Worm (Caenorhabditis elegans): Measurements from ENCODE around the gene met-2.

met-2 gene

DNA sequence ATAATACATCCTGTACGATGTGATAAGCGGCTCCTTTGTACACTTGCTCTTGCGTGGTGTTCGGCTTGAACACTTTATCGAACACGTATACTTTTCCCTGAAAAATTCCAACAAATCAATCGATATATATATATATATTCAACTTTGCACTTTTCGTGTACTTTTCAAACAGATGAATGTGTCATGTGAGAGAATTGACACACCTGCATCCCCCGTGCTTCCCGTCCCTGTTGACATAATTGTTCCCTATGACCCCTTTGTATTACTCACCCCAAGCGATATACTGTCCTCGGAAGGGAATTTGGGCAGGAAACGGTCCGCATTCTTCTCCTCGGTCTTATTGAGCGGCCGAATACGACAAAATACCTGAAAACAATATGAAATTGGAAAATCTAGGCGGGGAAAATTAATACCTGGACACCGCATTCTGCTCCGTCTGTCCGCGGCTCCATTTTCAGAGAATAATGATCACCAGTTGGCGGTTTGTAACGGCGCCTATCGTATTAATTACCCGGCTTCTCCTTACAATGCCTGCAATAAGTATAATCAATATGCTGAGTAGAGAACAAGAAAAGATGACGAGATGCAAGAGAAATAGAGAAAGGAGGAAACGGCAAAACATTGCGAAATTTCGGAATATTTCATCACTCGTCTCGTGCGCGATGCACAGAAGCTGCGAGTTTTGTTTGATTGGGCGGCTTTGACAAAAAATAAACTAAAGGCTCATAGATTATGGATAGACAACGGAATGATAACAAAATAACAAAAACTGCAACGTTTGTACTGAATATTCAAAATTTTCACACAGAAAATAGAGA, 20.2 kb upstream of the met-2 start, which contains the start of gene unc-116 (continued):
- TF ChIP-seq pag-3 (tag; optimal IDR thresholded peaks at IDR 0.05; ENCODE audit: borderline replicate concordance, insufficient read depth): no peak
- TF ChIP-seq mab-9 (GFP tag; IDR thresholded peaks at IDR 0.05): no peak
- peak; percentile 75 for TF ChIP-seq lin-14 (GFP tag; optimal IDR thresholded peaks at IDR 0.05)
- peak in 1 of 2 experiments; percentile 74 for TF ChIP-seq mdl-1 (tag; optimal IDR thresholded peaks at IDR 0.05)
- peak; percentile 43 for TF ChIP-seq F16B12.6 (tag; optimal IDR thresholded peaks at IDR 0.05)
- peak; percentile 8 for TF ChIP-seq fos-1 (tag; optimal IDR thresholded peaks at IDR 0.05)
- TF ChIP-seq mep-1 (tag; optimal IDR thresholded peaks at IDR 0.05): peak; percentile 57
- TF ChIP-seq dpl-1 (GFP tag; optimal IDR thresholded peaks at IDR 0.05): peak in 2 of 3 experiments; percentile 18 to 31
- TF ChIP-seq ceh-63 (GFP tag; optimal IDR thresholded peaks at IDR 0.05): no peak
- TF ChIP-seq nhr-85 (tag): peak; percentile 74
- peak; percentile 43; the same call in 1 of the 2 replicates for TF ChIP-seq isw-1 (GFP tag; IDR thresholded peaks at IDR 0.05)
- no peak for TF ChIP-seq sox-4 (tag; optimal IDR thresholded peaks at IDR 0.05)
- TF ChIP-seq nhr-47 (tag; optimal IDR thresholded peaks at IDR 0.05): peak; percentile 47
- peak; percentile 5 for TF ChIP-seq snu-23 (GFP tag; optimal IDR thresholded peaks at IDR 0.05)
- peak; percentile 31 to 74 for TF ChIP-seq efl-1 (optimal IDR thresholded peaks at IDR 0.05)
- peak; percentile 54 to 94 for TF ChIP-seq efl-1 (GFP tag; optimal IDR thresholded peaks at IDR 0.05 in 1 of 2)
- peak; percentile 60 to 70 for TF ChIP-seq lsy-2 (tag; optimal IDR thresholded peaks at IDR 0.05)
- TF ChIP-seq snpc-4 (tag; optimal IDR thresholded peaks at IDR 0.05): peak; percentile 9
- TF ChIP-seq lin-15B (tag; optimal IDR thresholded peaks at IDR 0.05): peak; percentile 18
- peak; percentile 38 to 39 for TF ChIP-seq lin-35 (GFP tag; optimal IDR thresholded peaks at IDR 0.05)
- peak; percentile 7 for TF ChIP-seq lin-13 (GFP tag; optimal IDR thresholded peaks at IDR 0.05)
- no peak for TF ChIP-seq elt-2 (tag; optimal IDR thresholded peaks at IDR 0.05)
- peak; percentile 50 to 72 (median 58) for TF ChIP-seq ceh-82 (tag; optimal IDR thresholded peaks at IDR 0.05)
- TF ChIP-seq egl-13 (tag; optimal IDR thresholded peaks at IDR 0.05): peak; percentile 26
- no peak for TF ChIP-seq ceh-8 (GFP tag; optimal IDR thresholded peaks at IDR 0.05)

DNA sequence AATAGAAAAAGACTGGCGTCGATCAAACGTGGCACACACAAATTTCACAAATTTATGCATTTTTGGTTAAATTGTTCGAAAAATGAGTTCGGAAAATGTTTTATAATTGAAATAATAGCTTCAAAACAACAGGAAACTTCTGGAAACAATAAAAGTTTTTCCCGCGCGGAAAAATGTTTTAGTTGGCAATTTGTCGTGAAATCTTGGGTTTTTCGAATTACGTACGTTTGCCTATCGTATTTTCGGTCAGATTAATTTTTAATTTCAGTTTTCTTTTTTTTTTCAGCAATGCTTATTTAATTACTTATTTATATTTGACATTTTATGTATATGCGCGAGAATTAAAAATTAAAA, 19.7 kb upstream of the met-2 start:
- no peak for TF ChIP-seq unc-98 (GFP tag; IDR thresholded peaks at IDR 0.05)
- no peak for TF ChIP-seq hpl-2 (GFP tag; optimal IDR thresholded peaks at IDR 0.05)
- TF ChIP-seq sox-4 (tag; optimal IDR thresholded peaks at IDR 0.05): no peak
- no peak for TF ChIP-seq nhr-12 (tag; optimal IDR thresholded peaks at IDR 0.05)
- no peak for TF ChIP-seq nhr-19 (GFP tag; conservative IDR thresholded peaks at IDR 0.05)
- TF ChIP-seq pag-3 (tag; optimal IDR thresholded peaks at IDR 0.05; ENCODE audit: borderline replicate concordance, insufficient read depth): no peak
- TF ChIP-seq C04F5.9 (tag; optimal IDR thresholded peaks at IDR 0.05): no peak
- no peak for TF ChIP-seq nhr-84 (tag; optimal IDR thresholded peaks at IDR 0.05)
- TF ChIP-seq dpl-1 (GFP tag; optimal IDR thresholded peaks at IDR 0.05): no peak
- no peak for TF ChIP-seq tlp-1 (tag; optimal IDR thresholded peaks at IDR 0.05)
- no peak for TF ChIP-seq nhr-237 (tag; optimal IDR thresholded peaks at IDR 0.05)
- TF ChIP-seq C34B4.2 (tag; optimal IDR thresholded peaks at IDR 0.05): no peak
- TF ChIP-seq elt-3 (tag; optimal IDR thresholded peaks at IDR 0.05): no peak
- no peak for TF ChIP-seq hlh-4 (tag; optimal IDR thresholded peaks at IDR 0.05)
- TF ChIP-seq nhr-28 (tag; optimal IDR thresholded peaks at IDR 0.05): no peak

DNA sequence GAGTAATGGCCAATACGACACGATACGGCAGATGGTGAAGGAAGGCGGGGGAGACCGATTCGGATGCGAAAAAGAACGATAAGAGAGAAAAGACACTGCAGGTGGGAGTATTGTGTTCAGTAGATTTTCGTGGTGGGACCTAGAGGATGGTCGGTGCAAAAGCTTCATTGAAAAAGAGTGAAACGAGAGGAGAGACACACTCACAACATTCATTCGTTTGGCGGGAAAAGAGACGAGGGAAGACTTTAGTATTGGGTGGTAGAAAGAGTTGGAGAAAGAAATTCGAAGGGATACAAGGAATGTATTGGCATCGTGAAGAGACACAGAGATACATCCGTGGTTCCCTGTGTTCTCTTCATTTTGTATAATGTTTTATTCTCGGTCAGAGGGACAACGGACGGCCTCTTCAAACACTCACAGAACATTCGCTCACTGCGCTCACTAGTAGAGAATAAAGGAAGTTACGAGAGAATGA, 18.7 kb upstream of the met-2 start:
- peak; percentile 88 for TF ChIP-seq nhr-20 (tag; optimal IDR thresholded peaks at IDR 0.05)
- TF ChIP-seq unc-30 (tag; optimal IDR thresholded peaks at IDR 0.05): no peak
- TF ChIP-seq ceh-88 (GFP tag; IDR thresholded peaks at IDR 0.05): no peak
- TF ChIP-seq mab-9 (GFP tag; IDR thresholded peaks at IDR 0.05): no peak
- TF ChIP-seq sox-4 (tag; optimal IDR thresholded peaks at IDR 0.05): no peak
- TF ChIP-seq efl-3 (GFP tag; optimal IDR thresholded peaks at IDR 0.05): no peak
- peak; percentile 56 for TF ChIP-seq lin-13 (GFP tag; optimal IDR thresholded peaks at IDR 0.05)
- TF ChIP-seq swsn-7 (tag; optimal IDR thresholded peaks at IDR 0.05): peak; percentile 73
- TF ChIP-seq lin-35 (GFP tag; optimal IDR thresholded peaks at IDR 0.05): peak; percentile 61 to 80
- TF ChIP-seq mep-1 (tag; optimal IDR thresholded peaks at IDR 0.05): peak; percentile 82
- TF ChIP-seq elt-3 (tag; optimal IDR thresholded peaks at IDR 0.05): peak in 2 of 6 experiments; percentile 5 to 24
- TF ChIP-seq C04F5.9 (tag; optimal IDR thresholded peaks at IDR 0.05): peak; percentile 39
- peak; percentile 74 for TF ChIP-seq tbx-2 (tag; optimal IDR thresholded peaks at IDR 0.05)
- peak; percentile 53 for TF ChIP-seq irx-1 (tag; optimal IDR thresholded peaks at IDR 0.05)
- TF ChIP-seq ceh-8 (GFP tag; optimal IDR thresholded peaks at IDR 0.05): peak; percentile 10
- peak; percentile 2 for TF ChIP-seq elt-2 (tag; optimal IDR thresholded peaks at IDR 0.05)
- peak in 1 of 2 experiments; percentile 56 for TF ChIP-seq ztf-11 (tag; optimal IDR thresholded peaks at IDR 0.05)
- TF ChIP-seq skn-1 (tag; optimal IDR thresholded peaks at IDR 0.05): peak; percentile 19
- TF ChIP-seq ces-1 (GFP tag; optimal IDR thresholded peaks at IDR 0.05): no peak
- TF ChIP-seq aly-2 (tag; optimal IDR thresholded peaks at IDR 0.05): peak; percentile 77

Data from whole organism, L1 larva.